Fruit fly (Drosophila melanogaster) whole organism, embryonic: ENCODE data around the gene CG12607.

Source experiments
- ATbp ChIP-seq: fragments of 200-800 bp; sonication (Bioruptor generic); optimal IDR thresholded peaks from 2 replicates; lab custom pipeline; 2017; ENCODE audit warnings: missing biosample characterization, mild to moderate bottlenecking, missing genetic modification characterization, missing genetic modification reagents
- Bdp1 ChIP-seq: fragments of 200-800 bp; sonication (Bioruptor generic); optimal IDR thresholded peaks from 3 replicates; lab custom pipeline; 2016; ENCODE audit warnings: missing biosample characterization, missing genetic modification characterization
- CG10147 ChIP-seq: fragments of 200-800 bp; sonication (Bioruptor generic); optimal IDR thresholded peaks from 2 replicates; lab custom pipeline; 2019; ENCODE audit warnings: missing biosample characterization, mild to moderate bottlenecking, missing genetic modification characterization, moderate library complexity
- CG10462 ChIP-seq: fragments of 200-800 bp; sonication (Bioruptor generic); optimal IDR thresholded peaks from 2 replicates; lab custom pipeline; 2016; ENCODE audit warnings: missing biosample characterization, missing genetic modification characterization
- CG11560 ChIP-seq: fragments of 200-800 bp; sonication (Bioruptor generic); IDR thresholded peaks from 3 replicates; pipeline ENCODE4 v1.3.6; 2022; ENCODE audit warnings: missing biosample characterization, missing genetic modification characterization
- CG16815 ChIP-seq: fragments of 200-800 bp; sonication (Bioruptor generic); optimal IDR thresholded peaks from 3 replicates; lab custom pipeline; 2017; ENCODE audit warnings: missing biosample characterization, mild to moderate bottlenecking, missing genetic modification characterization
- CG17328 ChIP-seq: fragments of 200-800 bp; sonication (Bioruptor generic); IDR thresholded peaks from 2 replicates; pipeline ENCODE4 v1.3.6; 2022; ENCODE audit warnings: missing biosample characterization, missing genetic modification characterization
- CG17568 ChIP-seq: fragments of 200-800 bp; sonication (Bioruptor generic); optimal IDR thresholded peaks from 2 replicates; lab custom pipeline; 2018; ENCODE audit warnings: missing biosample characterization, mild to moderate bottlenecking, missing genetic modification characterization, moderate library complexity
- CG17612 ChIP-seq: fragments of 200-800 bp; sonication (Bioruptor generic); IDR thresholded peaks from 2 replicates; pipeline ENCODE4 v1.3.6; 2022; ENCODE audit warnings: missing biosample characterization, missing genetic modification characterization
- CG18011 ChIP-seq: fragments of 200-800 bp; sonication (Bioruptor generic); optimal IDR thresholded peaks from 2 replicates; lab custom pipeline; 2017; ENCODE audit warnings: missing biosample characterization, missing genetic modification characterization, mild to moderate bottlenecking, moderate library complexity, missing genotype
- CG18476 ChIP-seq: fragments of 200-800 bp; sonication (Bioruptor generic); optimal IDR thresholded peaks from 2 replicates; lab custom pipeline; 2016; ENCODE audit warnings: missing biosample characterization, mild to moderate bottlenecking, missing genetic modification characterization
- CG2199 ChIP-seq: fragments of 200-800 bp; sonication (Bioruptor generic); IDR thresholded peaks from 3 replicates; pipeline ENCODE4 v1.3.6; 2022; ENCODE audit warnings: missing biosample characterization, missing genetic modification characterization
- CG2202 ChIP-seq: fragments of 200-800 bp; sonication (Bioruptor generic); optimal IDR thresholded peaks from 2 replicates; lab custom pipeline; 2018; ENCODE audit warnings: missing biosample characterization, mild to moderate bottlenecking, missing genetic modification characterization
- CG2889 ChIP-seq: fragments of 200-800 bp; sonication (Bioruptor generic); IDR thresholded peaks from 3 replicates; pipeline ENCODE4 v1.3.6; 2022; ENCODE audit warnings: missing biosample characterization, missing genetic modification characterization
- CG30403 ChIP-seq: fragments of 200-800 bp; sonication (Bioruptor generic); optimal IDR thresholded peaks from 3 replicates; lab custom pipeline; 2016; ENCODE audit warnings: missing biosample characterization, missing genetic modification characterization
- CG31388 ChIP-seq: fragments of 200-800 bp; sonication (Bioruptor generic); optimal IDR thresholded peaks from 2 replicates; lab custom pipeline; 2016; ENCODE audit warnings: missing biosample characterization, missing genetic modification characterization
- CG3847 ChIP-seq: fragments of 200-800 bp; sonication (Bioruptor generic); IDR thresholded peaks from 2 replicates; pipeline ENCODE4 v1.3.6; 2022; ENCODE audit warnings: missing biosample characterization, missing genetic modification characterization
- CG5953 ChIP-seq: fragments of 200-800 bp; sonication (Bioruptor generic); IDR thresholded peaks from 2 replicates; pipeline ENCODE4 v1.3.6; 2022; ENCODE audit warnings: missing biosample characterization, missing genetic modification characterization
- CG6175 ChIP-seq: fragments of 200-800 bp; sonication (Bioruptor generic); IDR thresholded peaks from 3 replicates; pipeline ENCODE4 v1.3.6; 2022; ENCODE audit warnings: missing biosample characterization, missing genetic modification characterization
- CG7928 ChIP-seq: fragments of 200-800 bp; sonication (Bioruptor generic); optimal IDR thresholded peaks from 2 replicates; lab custom pipeline; 2017; ENCODE audit warnings: missing biosample characterization, mild to moderate bottlenecking, missing genetic modification characterization
- CG8281 ChIP-seq: fragments of 200-800 bp; sonication (Bioruptor generic); optimal IDR thresholded peaks from 2 replicates; lab custom pipeline; 2018; ENCODE audit warnings: missing biosample characterization, mild to moderate bottlenecking, missing genetic modification characterization, moderate library complexity
- CG9215 ChIP-seq: fragments of 200-800 bp; sonication (Bioruptor generic); IDR thresholded peaks from 2 replicates; pipeline ENCODE4 v1.3.6; 2022; ENCODE audit warnings: missing biosample characterization, missing genetic modification characterization
- CHES-1-like ChIP-seq: fragments of 200-800 bp; sonication (Bioruptor generic); optimal IDR thresholded peaks from 2 replicates; lab custom pipeline; 2016; ENCODE audit warnings: missing biosample characterization, missing genetic modification characterization
- Camta ChIP-seq: fragments of 200-800 bp; sonication (Bioruptor generic); optimal IDR thresholded peaks from 2 replicates; lab custom pipeline; 2016; ENCODE audit warnings: missing biosample characterization, missing genetic modification characterization
- Dad ChIP-seq: fragments of 200-800 bp; sonication (Bioruptor generic); optimal IDR thresholded peaks from 3 replicates; lab custom pipeline; 2016; ENCODE audit warnings: missing biosample characterization, missing genetic modification characterization
- Deaf1 ChIP-seq: fragments of 200-800 bp; optimal IDR thresholded peaks from 3 replicates; lab custom pipeline; 2019; ENCODE audit warnings: missing biosample characterization, mild to moderate bottlenecking, missing genetic modification characterization, moderate library complexity
- Dll ChIP-seq: fragments of 200-800 bp; sonication (Bioruptor generic); IDR thresholded peaks from 4 replicates; pipeline ENCODE4 v1.3.6; 2022; ENCODE audit warnings: missing biosample characterization, missing genetic modification characterization; ENCODE audit not compliant: partially characterized antibody
- Elba2 ChIP-seq: fragments of 200-800 bp; sonication (Bioruptor generic); optimal IDR thresholded peaks from 3 replicates; lab custom pipeline; 2016; ENCODE audit warnings: missing biosample characterization, missing genetic modification characterization
- Ets65A ChIP-seq: fragments of 200-800 bp; sonication (Bioruptor generic); peaks from one replicate; lab custom pipeline; 2016; ENCODE audit warnings: missing biosample characterization, missing genetic modification characterization
- Hr39 ChIP-seq: fragments of >200 bp; optimal IDR thresholded peaks from 2 replicates; lab custom pipeline; 2017
- Mes4 ChIP-seq: fragments of 200-800 bp; sonication (Bioruptor generic); optimal IDR thresholded peaks from 2 replicates; lab custom pipeline; 2016; ENCODE audit warnings: missing biosample characterization, missing genetic modification characterization
- Ptx1 ChIP-seq: fragments of 200-800 bp; sonication (Bioruptor generic); IDR thresholded peaks from 2 replicates; pipeline ENCODE4 v1.3.6; 2022; ENCODE audit warnings: missing biosample characterization, missing genetic modification characterization
- Sry-β ChIP-seq: fragments of 200-800 bp; sonication (Bioruptor generic); optimal IDR thresholded peaks from 2 replicates; lab custom pipeline; 2018; ENCODE audit warnings: missing biosample characterization, mild to moderate bottlenecking, missing genetic modification characterization, moderate library complexity
- Stat92E ChIP-seq, 3 experiments: fragments of >200 bp in 2 of 3; fragments of 200-800 bp in 1 of 3; sonication (Bioruptor generic) in 1 of 3; optimal IDR thresholded peaks; 2 replicates each; lab custom pipeline; 2017 to 2019; ENCODE audit warnings: missing biosample characterization in 3 of 3, missing genetic modification characterization in 3 of 3, mild to moderate bottlenecking in 1 of 3, moderate library complexity in 1 of 3
- ab ChIP-seq: fragments of 200-800 bp; sonication (Bioruptor generic); optimal IDR thresholded peaks from 2 replicates; lab custom pipeline; 2016; ENCODE audit warnings: missing biosample characterization, missing genetic modification characterization
- bcd ChIP-seq: fragments of 200-800 bp; sonication (Bioruptor generic); optimal IDR thresholded peaks from 2 replicates; lab custom pipeline; 2017; ENCODE audit warnings: missing biosample characterization, mild to moderate bottlenecking, missing genetic modification characterization
- bowl ChIP-seq: fragments of 200-800 bp; sonication (Bioruptor generic); IDR thresholded peaks from 2 replicates; pipeline ENCODE4 v1.3.6; 2022; ENCODE audit warnings: missing biosample characterization, missing genetic modification characterization
- br ChIP-seq: fragments of >200 bp; optimal IDR thresholded peaks from 2 replicates; lab custom pipeline; 2017
- chif ChIP-seq, 2 experiments: fragments of 200-800 bp; sonication (Bioruptor generic); optimal IDR thresholded peaks; 3 replicates each; lab custom pipeline; 2016; ENCODE audit warnings: missing biosample characterization in 2 of 2, missing genetic modification characterization in 2 of 2
- cwo ChIP-seq: fragments of 200-800 bp; sonication (Bioruptor generic); optimal IDR thresholded peaks from 3 replicates; lab custom pipeline; 2017; ENCODE audit warnings: missing biosample characterization, missing genetic modification characterization, mild to moderate bottlenecking, moderate library complexity, missing genetic modification reagents
- dpn ChIP-seq, 2 experiments: fragments of 200-800 bp; sonication (Bioruptor generic); optimal IDR thresholded peaks; 3 replicates each; lab custom pipeline; 2016; ENCODE audit warnings: missing biosample characterization in 2 of 2, missing genetic modification characterization in 2 of 2
- eve ChIP-seq, 2 experiments: fragments of >200 bp; optimal IDR thresholded peaks; 2 replicates each; lab custom pipeline; 2017; ENCODE audit warnings: missing biosample characterization in 2 of 2, missing genetic modification characterization in 2 of 2
- gce ChIP-seq: fragments of 200-800 bp; sonication (Bioruptor generic); IDR thresholded peaks from 3 replicates; pipeline ENCODE4 v1.3.6; 2022; ENCODE audit warnings: missing biosample characterization, missing genetic modification characterization
- ind ChIP-seq: fragments of 200-800 bp; sonication (Bioruptor generic); optimal IDR thresholded peaks from 3 replicates; lab custom pipeline; 2016; ENCODE audit warnings: missing biosample characterization, missing genetic modification characterization
- lilli ChIP-seq: fragments of 200-800 bp; sonication (Bioruptor generic); optimal IDR thresholded peaks from 3 replicates; lab custom pipeline; 2016; ENCODE audit warnings: missing biosample characterization, missing genetic modification characterization
- run ChIP-seq: fragments of 200-800 bp; sonication (Bioruptor generic); optimal IDR thresholded peaks from 3 replicates; lab custom pipeline; 2018; ENCODE audit warnings: missing biosample characterization, mild to moderate bottlenecking, missing genetic modification characterization
- sim ChIP-seq: fragments of 200-800 bp; sonication (Bioruptor generic); IDR thresholded peaks from 2 replicates; pipeline ENCODE4 v1.3.6; 2022; ENCODE audit warnings: missing biosample characterization, missing genetic modification characterization
- tna ChIP-seq: fragments of 200-800 bp; sonication (Bioruptor generic); IDR thresholded peaks from 2 replicates; pipeline ENCODE4 v1.3.6; 2022; ENCODE audit warnings: missing biosample characterization, missing genetic modification characterization; ENCODE audit not compliant: partially characterized antibody
- tup ChIP-seq: fragments of 200-800 bp; sonication (Bioruptor generic); optimal IDR thresholded peaks from 2 replicates; lab custom pipeline; 2016; ENCODE audit warnings: missing biosample characterization, mild to moderate bottlenecking, missing genetic modification characterization, moderate library complexity
- vnd ChIP-seq: fragments of 200-800 bp; sonication (Bioruptor generic); IDR thresholded peaks from 3 replicates; pipeline ENCODE4 v1.3.6; 2022; ENCODE audit warnings: missing biosample characterization, missing genetic modification characterization; ENCODE audit not compliant: partially characterized antibody
- wdn ChIP-seq: fragments of 200-800 bp; sonication (Bioruptor generic); IDR thresholded peaks from 2 replicates; pipeline ENCODE4 v1.3.6; 2022; ENCODE audit warnings: missing biosample characterization, missing genetic modification characterization

The CG12607 gene

dm6 chr3L:4413800-4414446, 32.5 kb upstream of the CG12607 start (continued):
- TF ChIP-seq CG17568 (GFP tag; lab: Kevin White, UChicago) (peak; percentile 1), Sry-β (GFP tag; lab: Kevin White, UChicago) (no peak), CG2199 (GFP tag; lab: Robert Waterston, UW) (0 out of 3 replicates have a peak, but pooled peaks have one; percentile 29), chif (GFP tag; optimal IDR thresholded peaks at IDR 0.05; lab: Kevin White, UChicago) (no peak), Dll (GFP tag; lab: Robert Waterston, UW) (peak; percentile 40; the same call in 3 of the 4 replicates), run (tag; lab: Kevin White, UChicago) (no peak), Hr39 (lab: Kevin White, UChicago) (no peak), CG10462 (GFP tag; lab: Kevin White, UChicago) (no peak), dpn (GFP tag; optimal IDR thresholded peaks at IDR 0.05; lab: Kevin White, UChicago) (no peak), ind (no peak), CG30403 (GFP tag; lab: Kevin White, UChicago) (no peak), CG16815 (GFP tag; lab: Kevin White, UChicago) (no peak), Dad (GFP tag; lab: Kevin White, UChicago) (no peak), CG10147 (GFP tag; lab: Kevin White, UChicago) (no peak), ATbp (GFP tag; lab: Kevin White, UChicago) (no peak), Stat92E (GFP tag; optimal IDR thresholded peaks at IDR 0.05; lab: Kevin White, UChicago) (no peak), vnd (GFP tag; lab: Robert Waterston, UW) (no peak), br (lab: Kevin White, UChicago) (no peak), bowl (GFP tag; lab: Robert Waterston, UW) (no peak), sim (GFP tag; lab: Robert Waterston, UW) (no peak), ab (no peak), CG5953 (GFP tag; lab: Robert Waterston, UW) (0 out of 2 replicates have a peak, but pooled peaks have one; percentile 17), eve (GFP tag; optimal IDR thresholded peaks at IDR 0.05; lab: Kevin White, UChicago) (no peak), Elba2 (no peak), tup (GFP tag; lab: Kevin White, UChicago) (no peak), lilli (GFP tag; lab: Kevin White, UChicago) (no peak), Ets65A (peak; percentile 33), CG7928 (GFP tag; lab: Kevin White, UChicago) (no peak), Mes4 (GFP tag; lab: Kevin White, UChicago) (no peak), wdn (GFP tag; lab: Robert Waterston, UW) (no peak), CG18476 (GFP tag; lab: Kevin White, UChicago) (no peak), CG2202 (tag; lab: Kevin White, UChicago) (no peak), CG11560 (tag; lab: Robert Waterston, UW) (no peak), gce (GFP tag; lab: Robert Waterston, UW) (no peak), Ptx1 (peak; percentile 36; the same call in 1 of the 2 replicates), CG2889 (GFP tag; lab: Robert Waterston, UW) (no peak), CG6175 (GFP tag; lab: Robert Waterston, UW) (0 out of 3 replicates have a peak, but pooled peaks have one; percentile 46), CG8281 (tag; lab: Kevin White, UChicago) (no peak), CG18011 (no peak), Camta (GFP tag; lab: Kevin White, UChicago) (no peak), tna (GFP tag; lab: Robert Waterston, UW) (no peak; the same call in 1 of the 2 replicates), Bdp1 (GFP tag; lab: Kevin White, UChicago) (no peak), CG17612 (GFP tag; lab: Robert Waterston, UW) (no peak), CG3847 (GFP tag; lab: Robert Waterston, UW) (peak; percentile 36; the same call in 1 of the 2 replicates), CG31388 (GFP tag; lab: Kevin White, UChicago) (no peak), CG9215 (GFP tag; lab: Robert Waterston, UW) (peak; percentile 19; the same call in 1 of the 2 replicates), CG17328 (0 out of 2 replicates have a peak, but pooled peaks have one; percentile 33), Deaf1 (peak; percentile 47), CHES-1-like (GFP tag; lab: Kevin White, UChicago) (no peak), cwo (GFP tag; lab: Kevin White, UChicago) (peak; percentile 89), bcd (GFP tag; lab: Kevin White, UChicago) (no peak)
